Worm (Caenorhabditis elegans): Measurements from ENCODE around the gene hyls-1.

hyls-1 gene

ce11 chrV:7199077-7199476 lies 38.1 kb upstream of the hyls-1 start (continued):
- TF ChIP-seq mes-4 (tag; optimal IDR thresholded peaks at IDR 0.05), result no peak
- no peak for TF ChIP-seq cebp-2 (GFP tag; IDR thresholded peaks at IDR 0.05)
- TF ChIP-seq F49E8.2 (tag; optimal IDR thresholded peaks at IDR 0.05; ENCODE audit: insufficient read depth), result no peak
- TF ChIP-seq egrh-3 (GFP tag; IDR thresholded peaks at IDR 0.05), result no peak
- TF ChIP-seq hlh-26 (GFP tag; conservative IDR thresholded peaks at IDR 0.05), result no peak
- no peak for TF ChIP-seq ztf-18 (tag; optimal IDR thresholded peaks at IDR 0.05)
- TF ChIP-seq let-607 (tag; optimal IDR thresholded peaks at IDR 0.05), result no peak
- TF ChIP-seq lin-40 (tag; optimal IDR thresholded peaks at IDR 0.05), result no peak
- TF ChIP-seq D2030.7 (GFP tag; IDR thresholded peaks at IDR 0.05), result peak; percentile 54; the same call in 1 of the 2 replicates
- TF ChIP-seq lag-1 (GFP tag; IDR thresholded peaks at IDR 0.05), result no peak
- no peak for TF ChIP-seq F57A8.1 (GFP tag; optimal IDR thresholded peaks at IDR 0.05)
- no peak for TF ChIP-seq ceh-79 (tag; optimal IDR thresholded peaks at IDR 0.05)

ce11 chrV:7199932-7200331 lies 37.2 kb upstream of the hyls-1 start, which contains the start of gene F09G2.1:
Gene F09G2.1 (plus strand): TSS chrV:7200232.
- TF ChIP-seq Y53F4B.3 (GFP tag; IDR thresholded peaks at IDR 0.05) (no peak), ztf-28 (GFP tag; IDR thresholded peaks at IDR 0.05) (no peak), aptf-3 (GFP tag; IDR thresholded peaks at IDR 0.05) (no peak), mxl-1 (tag; optimal IDR thresholded peaks at IDR 0.05) (no peak), lir-1 (GFP tag; conservative IDR thresholded peaks at IDR 0.05) (no peak), lin-26 (GFP tag; IDR thresholded peaks at IDR 0.05) (no peak), hmg-1.2 (GFP tag; IDR thresholded peaks at IDR 0.05) (no peak), bed-1 (GFP tag; IDR thresholded peaks at IDR 0.05) (no peak)

ce11 chrV:7201353-7201752 lies 35.8 kb upstream of the hyls-1 start:
- TF ChIP-seq egl-18 (GFP tag; IDR thresholded peaks at IDR 0.05), result no peak
- no peak for TF ChIP-seq mes-4 (tag; optimal IDR thresholded peaks at IDR 0.05)
- TF ChIP-seq ets-4 (GFP tag; optimal IDR thresholded peaks at IDR 0.05), result no peak
- TF ChIP-seq atf-7 (tag; optimal IDR thresholded peaks at IDR 0.05), result no peak
- no peak for TF ChIP-seq F23B12.7 (tag; optimal IDR thresholded peaks at IDR 0.05; ENCODE audit: insufficient read depth)
- no peak for TF ChIP-seq hsf-1 (GFP tag; IDR thresholded peaks at IDR 0.05)
- TF ChIP-seq lsl-1 (GFP tag; optimal IDR thresholded peaks at IDR 0.05), result no peak
- no peak for TF ChIP-seq snpc-4 (GFP tag; optimal IDR thresholded peaks at IDR 0.05)
- TF ChIP-seq snpc-4 (tag; optimal IDR thresholded peaks at IDR 0.05), result no peak
- TF ChIP-seq let-607 (tag; optimal IDR thresholded peaks at IDR 0.05), result no peak
- TF ChIP-seq akir-1 (GFP tag; optimal IDR thresholded peaks at IDR 0.05), result no peak
- TF ChIP-seq ceh-100 (GFP tag; IDR thresholded peaks at IDR 0.05), result no peak
- no peak for TF ChIP-seq nfya-1 (tag; optimal IDR thresholded peaks at IDR 0.05; ENCODE audit: borderline replicate concordance, insufficient read depth)
- no peak for TF ChIP-seq attf-5 (GFP tag; optimal IDR thresholded peaks at IDR 0.05)

DNA sequence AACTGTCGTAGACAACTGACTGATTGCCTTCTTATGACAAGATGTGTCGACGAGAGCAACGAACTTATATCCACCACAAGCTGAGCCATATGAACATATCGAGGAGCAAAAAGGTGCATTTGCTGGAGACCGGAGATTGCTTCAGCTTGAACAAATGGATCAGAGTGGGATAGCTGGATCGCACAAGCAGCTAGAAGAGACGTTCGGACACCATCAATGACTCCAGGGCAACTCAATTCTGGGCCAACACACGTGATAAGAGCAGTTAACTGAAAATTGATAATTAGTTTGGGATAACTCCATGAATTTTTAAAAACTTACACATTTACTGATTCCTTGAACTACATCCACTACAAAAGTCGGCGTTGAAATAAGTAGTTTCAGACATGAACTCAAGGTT lies 28.2 kb upstream of the hyls-1 start:
- no peak for TF ChIP-seq him-1 (tag; optimal IDR thresholded peaks at IDR 0.05)
- no peak for TF ChIP-seq Y53F4B.3 (GFP tag; IDR thresholded peaks at IDR 0.05)
- TF ChIP-seq F22D6.2 (tag; optimal IDR thresholded peaks at IDR 0.05), result no peak
- TF ChIP-seq unc-62 (GFP tag; optimal IDR thresholded peaks at IDR 0.05), result no peak
- TF ChIP-seq B0035.1 (tag; optimal IDR thresholded peaks at IDR 0.05), result no peak
- TF ChIP-seq K12H6.12 (tag; optimal IDR thresholded peaks at IDR 0.05), result no peak
- no peak for TF ChIP-seq let-526 (GFP tag; IDR thresholded peaks at IDR 0.05)
- no peak for TF ChIP-seq chd-7 (tag; optimal IDR thresholded peaks at IDR 0.05)
- TF ChIP-seq mel-28 (tag; optimal IDR thresholded peaks at IDR 0.05; ENCODE audit: borderline replicate concordance), result no peak
- no peak for TF ChIP-seq aptf-2 (GFP tag; conservative IDR thresholded peaks at IDR 0.05)
- no peak for TF ChIP-seq D2030.7 (GFP tag; IDR thresholded peaks at IDR 0.05)
- no peak for TF ChIP-seq lag-1 (GFP tag; IDR thresholded peaks at IDR 0.05)
- no peak for TF ChIP-seq ZK185.1 (tag; optimal IDR thresholded peaks at IDR 0.05; ENCODE audit: poor library complexity, severe bottlenecking)
- no peak for TF ChIP-seq cebp-2 (GFP tag; IDR thresholded peaks at IDR 0.05)

Measured in whole organism, young adult.